Worm (Caenorhabditis elegans) whole organism, L4 larva: ENCODE results near the gene C25F9.10.

Experiments
- F10B5.3 ChIP-seq: sonication (generic microtip); optimal IDR thresholded peaks from 2 replicates; lab custom pipeline; 2016; ENCODE audit warnings: mild to moderate bottlenecking, missing genetic modification characterization, missing compliant biosample characterization
- F44E2.7 ChIP-seq: fragments of 200-800 bp; sonication (Bioruptor generic); IDR thresholded peaks from 2 replicates; pipeline ENCODE4 v2.1.2; 2022; ENCODE audit warnings: missing genetic modification characterization, missing compliant biosample characterization
- Y105C5A.15 ChIP-seq: fragments of 200-800 bp; sonication (Bioruptor generic); IDR thresholded peaks from 2 replicates; pipeline ENCODE4 v1.3.6; 2022; ENCODE audit warnings: missing genetic modification characterization, missing compliant biosample characterization
- aly-2 ChIP-seq: sonication (generic microtip); optimal IDR thresholded peaks from 2 replicates; lab custom pipeline; 2018; ENCODE audit warnings: missing biosample characterization, missing genetic modification characterization
- arid-1 ChIP-seq: fragments of 200-800 bp; sonication (Bioruptor generic); conservative IDR thresholded peaks from 2 replicates; pipeline ENCODE4 v1.3.6; 2022; ENCODE audit warnings: missing genetic modification reagents, missing genetic modification characterization, missing compliant biosample characterization
- attf-4 ChIP-seq: sonication (generic microtip); optimal IDR thresholded peaks from 3 replicates; lab custom pipeline; 2017; ENCODE audit warnings: missing biosample characterization, missing genetic modification characterization
- cey-2 ChIP-seq: sonication (generic microtip); optimal IDR thresholded peaks from 3 replicates; lab custom pipeline; 2017; ENCODE audit warnings: missing genetic modification characterization, mild to moderate bottlenecking, missing compliant biosample characterization, antibody characterized with exemption, borderline replicate concordance; ENCODE audit not compliant: insufficient read depth
- daf-12 ChIP-seq: fragments of 150-350 bp; optimal IDR thresholded peaks from 2 replicates; lab custom pipeline; 2014; ENCODE audit warnings: missing biosample characterization, missing genetic modification reagents, missing genetic modification characterization
- daf-16 ChIP-seq, 3 experiments: sonication (generic microtip); optimal IDR thresholded peaks; 2 replicates each; lab custom pipeline; 2016 to 2017; ENCODE audit warnings: missing genetic modification characterization in 3 of 3, missing genetic modification reagents in 3 of 3, mild to moderate bottlenecking in 2 of 3, missing compliant biosample characterization in 2 of 3, missing biosample characterization in 1 of 3, moderate library complexity in 1 of 3
- dmd-6 ChIP-seq: fragments of 200-800 bp; sonication (Bioruptor generic); IDR thresholded peaks from 2 replicates; pipeline ENCODE4 v1.3.6; 2022; ENCODE audit warnings: missing genetic modification reagents, missing genetic modification characterization, missing compliant biosample characterization
- dmd-9 ChIP-seq: fragments of 200-800 bp; sonication (Bioruptor generic); IDR thresholded peaks from 2 replicates; pipeline ENCODE4 v1.3.6; 2022; ENCODE audit warnings: missing genetic modification reagents, missing genetic modification characterization, missing compliant biosample characterization
- duxl-1 ChIP-seq: sonication (generic microtip); optimal IDR thresholded peaks from 2 replicates; lab custom pipeline; 2016; ENCODE audit warnings: mild to moderate bottlenecking, missing genetic modification characterization, moderate library complexity, missing compliant biosample characterization; ENCODE audit not compliant: poor library complexity
- dve-1 ChIP-seq: sonication (generic microtip); optimal IDR thresholded peaks from 2 replicates; lab custom pipeline; 2017; ENCODE audit warnings: antibody characterized with exemption, mild to moderate bottlenecking, missing genetic modification characterization, missing compliant biosample characterization; ENCODE audit not compliant: insufficient read depth
- fkh-10 ChIP-seq: fragments of 150-350 bp; optimal IDR thresholded peaks from 2 replicates; lab custom pipeline; 2014; ENCODE audit warnings: missing biosample characterization, missing genetic modification reagents, missing genetic modification characterization
- fos-1 ChIP-seq: fragments of 150-350 bp; optimal IDR thresholded peaks from 2 replicates; lab custom pipeline; 2014; ENCODE audit warnings: missing biosample characterization, missing genetic modification characterization
- gei-8 ChIP-seq: fragments of 200-800 bp; sonication (Bioruptor generic); optimal IDR thresholded peaks from 2 replicates; lab custom pipeline; 2018; ENCODE audit warnings: mild to moderate bottlenecking, missing genetic modification characterization, missing compliant biosample characterization
- hlh-11 ChIP-seq: fragments of 200-800 bp; sonication (Bioruptor generic); optimal IDR thresholded peaks from 2 replicates; lab custom pipeline; 2018; ENCODE audit warnings: mild to moderate bottlenecking, missing genetic modification characterization, missing compliant biosample characterization
- hlh-30 ChIP-seq: sonication (generic microtip); optimal IDR thresholded peaks from 2 replicates; lab custom pipeline; 2017; ENCODE audit warnings: antibody characterized with exemption, mild to moderate bottlenecking, missing genetic modification characterization, missing compliant biosample characterization; ENCODE audit not compliant: insufficient read depth
- lim-7 ChIP-seq: fragments of 200-800 bp; sonication (Bioruptor generic); IDR thresholded peaks from 2 replicates; pipeline ENCODE4 v1.3.6; 2022; ENCODE audit warnings: missing genetic modification characterization, missing compliant biosample characterization
- lin-15B ChIP-seq: fragments of 150-350 bp; sonication (generic microtip); optimal IDR thresholded peaks from 3 replicates; lab custom pipeline; 2014; ENCODE audit warnings: missing biosample characterization, missing genetic modification characterization
- lin-29 ChIP-seq: fragments of 200-800 bp; sonication (Bioruptor generic); IDR thresholded peaks from 2 replicates; pipeline ENCODE4 v1.3.6; 2022; ENCODE audit warnings: missing genetic modification reagents, missing genetic modification characterization, missing compliant biosample characterization
- lir-3 ChIP-seq: sonication (generic microtip); optimal IDR thresholded peaks from 2 replicates; lab custom pipeline; 2016; ENCODE audit warnings: mild to moderate bottlenecking, missing genetic modification characterization, missing compliant biosample characterization
- lsy-2 ChIP-seq, 2 experiments: fragments of 150-350 bp in 1 of 2; sonication (generic microtip) in 1 of 2; optimal IDR thresholded peaks; 2 replicates each; lab custom pipeline; 2014 to 2017; ENCODE audit warnings: missing biosample characterization in 2 of 2, missing genetic modification characterization in 2 of 2
- nhr-10 ChIP-seq: fragments of 150-350 bp; optimal IDR thresholded peaks from 2 replicates; lab custom pipeline; 2014; ENCODE audit warnings: missing biosample characterization, missing genetic modification characterization
- nhr-111 ChIP-seq: fragments of 200-800 bp; sonication (Bioruptor generic); optimal IDR thresholded peaks from 2 replicates; lab custom pipeline; 2018; ENCODE audit warnings: mild to moderate bottlenecking, missing genetic modification characterization, missing compliant biosample characterization
- nhr-28 ChIP-seq: fragments of 150-350 bp; optimal IDR thresholded peaks from 2 replicates; lab custom pipeline; 2014; ENCODE audit warnings: missing biosample characterization, missing genetic modification characterization
- nhr-42 ChIP-seq: fragments of 200-800 bp; sonication (Bioruptor generic); IDR thresholded peaks from 2 replicates; pipeline ENCODE4 v1.3.6; 2022; ENCODE audit warnings: missing genetic modification characterization, missing compliant biosample characterization
- nhr-48 ChIP-seq: sonication (generic microtip); optimal IDR thresholded peaks from 2 replicates; lab custom pipeline; 2016; ENCODE audit warnings: mild to moderate bottlenecking, missing genetic modification characterization, missing compliant biosample characterization
- nhr-6 ChIP-seq: fragments of 150-350 bp; optimal IDR thresholded peaks from 2 replicates; lab custom pipeline; 2014; ENCODE audit warnings: missing biosample characterization, missing genetic modification characterization
- nhr-76 ChIP-seq: fragments of 150-350 bp; optimal IDR thresholded peaks from 2 replicates; lab custom pipeline; 2014; ENCODE audit warnings: missing biosample characterization, missing genetic modification characterization
- php-3 ChIP-seq: fragments of 200-800 bp; sonication (Bioruptor generic); IDR thresholded peaks from 2 replicates; pipeline ENCODE4 v1.3.6; 2022; ENCODE audit warnings: missing genetic modification reagents, missing genetic modification characterization, missing compliant biosample characterization
- pqm-1 ChIP-seq: sonication (generic microtip); optimal IDR thresholded peaks from 2 replicates; lab custom pipeline; 2017; ENCODE audit warnings: missing biosample characterization, missing genetic modification characterization
- rbr-2 ChIP-seq: sonication (generic microtip); optimal IDR thresholded peaks from 2 replicates; lab custom pipeline; 2016; ENCODE audit warnings: missing genotype, missing genetic modification characterization, missing compliant biosample characterization
- saeg-2 ChIP-seq: fragments of 200-800 bp; sonication (Bioruptor generic); IDR thresholded peaks from 2 replicates; pipeline ENCODE4 v1.3.6; 2022; ENCODE audit warnings: missing genetic modification reagents, missing genetic modification characterization, missing compliant biosample characterization
- sdz-12 ChIP-seq: fragments of 200-800 bp; sonication (Bioruptor generic); optimal IDR thresholded peaks from 2 replicates; lab custom pipeline; 2018; ENCODE audit warnings: mild to moderate bottlenecking, missing genetic modification characterization, missing compliant biosample characterization
- snpc-1.2 ChIP-seq: fragments of 200-800 bp; sonication (Bioruptor generic); IDR thresholded peaks from 2 replicates; pipeline ENCODE4 v1.3.6; 2022; ENCODE audit warnings: missing genetic modification reagents, missing genetic modification characterization, missing compliant biosample characterization
- snpc-4 ChIP-seq: fragments of 150-350 bp; optimal IDR thresholded peaks from 2 replicates; lab custom pipeline; 2014; ENCODE audit warnings: missing biosample characterization, missing genetic modification characterization
- spr-1 ChIP-seq: sonication (generic microtip); optimal IDR thresholded peaks from 2 replicates; lab custom pipeline; 2016; ENCODE audit warnings: mild to moderate bottlenecking, missing genetic modification characterization, missing compliant biosample characterization
- spr-3 ChIP-seq: fragments of 200-800 bp; sonication (Bioruptor generic); optimal IDR thresholded peaks from 2 replicates; lab custom pipeline; 2018; ENCODE audit warnings: mild to moderate bottlenecking, missing genetic modification characterization, missing compliant biosample characterization
- tra-1 ChIP-seq: fragments of 200-800 bp; sonication (Bioruptor generic); IDR thresholded peaks from 2 replicates; pipeline ENCODE4 v1.3.6; 2022; ENCODE audit warnings: missing genetic modification reagents, missing genetic modification characterization, missing compliant biosample characterization
- vab-7 ChIP-seq: fragments of 200-800 bp; sonication (Bioruptor generic); IDR thresholded peaks from 2 replicates; pipeline ENCODE4 v1.3.6; 2022; ENCODE audit warnings: missing genetic modification reagents, missing genetic modification characterization, missing compliant biosample characterization
- zfp-2 ChIP-seq: sonication (generic microtip); optimal IDR thresholded peaks from 2 replicates; lab custom pipeline; 2016; ENCODE audit warnings: mild to moderate bottlenecking, missing genetic modification characterization, missing compliant biosample characterization

Gene C25F9.10

ce11 chrV:19443599-19443998, 38.1 kb downstream of the C25F9.10 start:
- TF ChIP-seq lsy-2 (tag; optimal IDR thresholded peaks at IDR 0.05; lab: Kevin White, UChicago) (peak in 1 of 2 experiments; percentile 4), daf-16 (GFP tag; optimal IDR thresholded peaks at IDR 0.05; lab: Kevin White, UChicago) (no peak), daf-16 (tag; optimal IDR thresholded peaks at IDR 0.05; lab: Kevin White, UChicago) (peak; percentile 72), dmd-9 (GFP tag; lab: Robert Waterston, UW) (no peak), snpc-1.2 (GFP tag; lab: Robert Waterston, UW) (no peak), vab-7 (GFP tag; lab: Robert Waterston, UW) (no peak), F10B5.3 (no peak), dve-1 (tag; lab: Kevin White, UChicago) (peak; percentile 27), nhr-28 (tag; lab: Kevin White, UChicago) (peak; percentile 34)
- TF ChIP-seq, all 104 proteins: peak for 4

DNA sequence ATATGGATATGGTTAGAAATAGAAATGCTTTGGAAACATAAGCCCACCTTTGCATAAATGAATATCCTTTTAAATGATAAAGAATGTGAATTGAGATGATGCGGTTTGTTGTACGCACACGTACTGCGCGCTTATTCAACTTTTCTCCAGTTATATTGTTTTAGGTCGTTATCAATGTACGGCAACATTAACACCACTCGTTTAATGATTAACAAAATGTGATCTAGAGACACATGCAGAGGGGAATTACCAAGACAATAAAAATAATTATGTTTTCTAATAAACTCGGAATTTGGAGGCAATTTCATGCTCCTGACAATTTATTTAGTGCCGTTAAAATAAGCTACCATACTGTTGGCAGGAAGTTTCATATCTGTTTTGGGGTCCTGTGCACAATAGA, 39.9 kb downstream of the C25F9.10 start, which contains the start of gene M04C3.1:
Gene M04C3.1, minus strand, starts transcription at position 164 of the 400 bp plus-strand sequence.
- TF ChIP-seq saeg-2, result no peak
- peak in 1 of 2 experiments; percentile 5 for TF ChIP-seq lsy-2 (tag; optimal IDR thresholded peaks at IDR 0.05; lab: Kevin White, UChicago)
- peak; percentile 22 for TF ChIP-seq hlh-30 (tag; lab: Kevin White, UChicago)
- TF ChIP-seq dmd-6 (GFP tag; lab: Robert Waterston, UW), result peak; percentile 27; the same call in 1 of the 2 replicates
- TF ChIP-seq F44E2.7, result no peak
- TF ChIP-seq daf-16 (GFP tag; optimal IDR thresholded peaks at IDR 0.05; lab: Kevin White, UChicago), result no peak
- peak; percentile 71 for TF ChIP-seq daf-16 (tag; optimal IDR thresholded peaks at IDR 0.05; lab: Kevin White, UChicago)
- TF ChIP-seq pqm-1 (tag; lab: Kevin White, UChicago), result peak; percentile 79
- TF ChIP-seq zfp-2 (tag; lab: Kevin White, UChicago), result no peak
- peak; percentile 72 for TF ChIP-seq php-3
- no peak for TF ChIP-seq aly-2 (tag; lab: Kevin White, UChicago)
- TF ChIP-seq dve-1 (tag; lab: Kevin White, UChicago), result peak; percentile 66
- TF ChIP-seq fos-1 (tag; lab: Kevin White, UChicago), result no peak
- TF ChIP-seq nhr-28 (tag; lab: Kevin White, UChicago), result peak; percentile 49
- TF ChIP-seq, all 104 proteins: peak for 8

ce11 chrV:19448805-19449204, 43.3 kb downstream of the C25F9.10 start, which contains the start of gene M04C3.2:
Gene M04C3.2 (minus strand): TSS chrV:19448905.
- no peak for TF ChIP-seq snpc-4
- no peak for TF ChIP-seq tra-1 (GFP tag; lab: Robert Waterston, UW)
- no peak for TF ChIP-seq vab-7 (GFP tag; lab: Robert Waterston, UW)
- no peak for TF ChIP-seq lir-3 (tag; lab: Kevin White, UChicago)
- TF ChIP-seq lin-15B (tag; lab: Kevin White, UChicago), result no peak
- TF ChIP-seq lin-29 (GFP tag; lab: Robert Waterston, UW), result no peak
- no peak for TF ChIP-seq sdz-12 (GFP tag; lab: Kevin White, UChicago)

ce11 chrV:19449544-19449943, 44.0 kb downstream of the C25F9.10 start, which contains the start of gene M04C3.5:
Gene M04C3.5 (plus strand): TSS chrV:19449733.
- TF ChIP-seq snpc-1.2 (GFP tag; lab: Robert Waterston, UW) (no peak), dmd-9 (GFP tag; lab: Robert Waterston, UW) (no peak), dmd-6 (GFP tag; lab: Robert Waterston, UW) (peak; percentile 61), gei-8 (no peak), hlh-11 (peak; percentile 26), cey-2 (no peak), nhr-6 (tag; lab: Kevin White, UChicago) (no peak), nhr-10 (tag; lab: Kevin White, UChicago) (no peak), daf-16 (GFP tag; optimal IDR thresholded peaks at IDR 0.05; lab: Kevin White, UChicago) (no peak), daf-16 (tag; optimal IDR thresholded peaks at IDR 0.05; lab: Kevin White, UChicago) (peak; percentile 35), lim-7 (GFP tag; lab: Robert Waterston, UW) (no peak), tra-1 (GFP tag; lab: Robert Waterston, UW) (no peak), lsy-2 (tag; optimal IDR thresholded peaks at IDR 0.05; lab: Kevin White, UChicago) (no peak), attf-4 (no peak), arid-1 (GFP tag; lab: Robert Waterston, UW) (no peak), daf-12 (tag; lab: Kevin White, UChicago) (no peak), nhr-76 (tag; lab: Kevin White, UChicago) (no peak), lin-29 (GFP tag; lab: Robert Waterston, UW) (no peak), php-3 (no peak), nhr-111 (GFP tag; lab: Kevin White, UChicago) (no peak), rbr-2 (tag; lab: Kevin White, UChicago) (no peak), hlh-30 (tag; lab: Kevin White, UChicago) (no peak), nhr-28 (tag; lab: Kevin White, UChicago) (peak; percentile 23), spr-1 (tag; lab: Kevin White, UChicago) (no peak), fkh-10 (GFP tag; lab: Kevin White, UChicago) (no peak), nhr-42 (no peak), spr-3 (GFP tag; lab: Kevin White, UChicago) (no peak), duxl-1 (tag; lab: Kevin White, UChicago) (no peak), Y105C5A.15 (GFP tag; lab: Robert Waterston, UW) (no peak), nhr-48 (tag; lab: Kevin White, UChicago) (no peak)
